Fruit fly (Drosophila melanogaster): ENCODE data around the gene shtd.

- TF ChIP-seq CTCF (optimal IDR thresholded peaks at IDR 0.05) (no peak), CG8478 (optimal IDR thresholded peaks at IDR 0.05) (no peak)
These were observed 3.2 kb upstream of the shtd start for dm6 chrX:15465410-15465809.
